Fruit fly (Drosophila melanogaster) Kc167 (cell line): Measurements from ENCODE around the gene CG15293.

ENCODE experiments used
- Myc ChIP-seq: fragments of >200 bp; optimal IDR thresholded peaks from 2 replicates; lab custom pipeline; 2017; ENCODE audit warnings: missing external identifiers
- Sin3A ChIP-seq: fragments of >200 bp; optimal IDR thresholded peaks from 2 replicates; lab custom pipeline; 2018; ENCODE audit warnings: missing external identifiers
- h ChIP-seq: fragments of >200 bp; optimal IDR thresholded peaks from 3 replicates; lab custom pipeline; 2018; ENCODE audit warnings: missing external identifiers
- psq ChIP-seq: fragments of >200 bp; optimal IDR thresholded peaks from 2 replicates; lab custom pipeline; 2017; ENCODE audit warnings: missing external identifiers
- ttk ChIP-seq: sonication (Bioruptor generic); optimal IDR thresholded peaks from 2 replicates; lab custom pipeline; 2017; ENCODE audit warnings: missing external identifiers

dm6 chr2L:14113207-14113606 is 4.0 kb upstream of the CG15293 start:
- TF ChIP-seq psq, result no peak
- TF ChIP-seq h (lab: Kevin White, UChicago), result no peak
- no peak for TF ChIP-seq ttk (lab: Kevin White, UChicago)
- TF ChIP-seq Sin3A (lab: Kevin White, UChicago), result no peak
- TF ChIP-seq Myc (lab: Kevin White, UChicago), result no peak
